Fruit fly (Drosophila melanogaster): ENCODE measurements around the gene CG13760.
A peak's percentile ranks its signal among the peaks of the same experiment; 100 is the strongest.

Gene CG13760

DNA sequence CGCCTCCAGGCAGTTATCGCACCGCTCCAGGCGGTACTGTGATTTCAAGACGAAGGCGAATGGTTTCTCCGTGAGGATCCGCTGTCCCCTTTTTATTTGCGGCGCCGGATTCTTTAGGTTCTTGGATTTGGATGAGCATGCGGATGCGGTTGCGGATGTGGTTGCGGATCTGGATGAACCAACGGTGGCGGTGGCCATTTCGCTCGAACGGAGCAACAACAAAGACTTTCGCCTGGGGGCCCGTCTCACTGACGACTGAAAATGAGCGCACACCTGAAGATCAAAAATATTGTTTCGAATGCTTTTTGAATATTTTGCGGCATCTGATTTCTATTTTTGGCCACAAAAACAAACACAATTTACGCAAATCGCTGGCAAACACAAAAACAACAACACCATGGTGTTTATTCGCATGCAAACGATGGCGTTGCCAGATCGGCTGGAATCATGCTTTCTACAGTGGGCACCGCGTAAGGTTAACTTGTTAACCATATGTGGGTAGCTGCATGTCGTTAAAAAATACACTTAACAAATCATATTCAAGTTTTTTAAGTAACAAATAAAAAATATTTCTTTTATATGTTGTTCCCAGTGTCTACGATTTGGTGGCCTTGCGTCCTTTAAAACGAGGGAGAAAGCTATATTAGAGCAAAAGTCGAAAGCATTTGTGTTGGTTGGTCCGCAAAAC, 23.1 kb upstream of the CG13760 start, which contains the start of gene Smyd3 (continued):
- TF ChIP-seq da (GFP tag; optimal IDR thresholded peaks at IDR 0.05) (peak; percentile 17), CG2199 (GFP tag; IDR thresholded peaks at IDR 0.05) (no peak), sna (GFP tag; IDR thresholded peaks at IDR 0.05; ENCODE audit: partially characterized antibody) (no peak), stc (GFP tag; IDR thresholded peaks at IDR 0.05) (peak; percentile 79; the same call in 1 of the 2 replicates), CG10565 (GFP tag; optimal IDR thresholded peaks at IDR 0.05) (no peak), CG18262 (tag; optimal IDR thresholded peaks at IDR 0.05) (peak; percentile 66), oc (tag; optimal IDR thresholded peaks at IDR 0.05) (peak; percentile 15), CrebB (tag; optimal IDR thresholded peaks at IDR 0.05) (peak; percentile 58), dysf (GFP tag; IDR thresholded peaks at IDR 0.05) (peak; percentile 84), pzg (GFP tag; optimal IDR thresholded peaks at IDR 0.05) (peak; percentile 43), CG4404 (GFP tag; IDR thresholded peaks at IDR 0.05) (peak; percentile 55), nau (GFP tag; optimal IDR thresholded peaks at IDR 0.05) (no peak), CG3847 (GFP tag; IDR thresholded peaks at IDR 0.05) (peak; percentile 84), Dip2 (GFP tag; IDR thresholded peaks at IDR 0.05) (no peak), hkb (optimal IDR thresholded peaks at IDR 0.05) (no peak), hkb (GFP tag; IDR thresholded peaks at IDR 0.05) (peak; percentile 88), CG5180 (GFP tag; optimal IDR thresholded peaks at IDR 0.05) (no peak), Hr78 (GFP tag; optimal IDR thresholded peaks at IDR 0.05) (no peak), CG18011 (GFP tag; optimal IDR thresholded peaks at IDR 0.05) (peak; percentile 71), Camta (GFP tag; optimal IDR thresholded peaks at IDR 0.05) (peak; percentile 77), CG1233 (GFP tag; optimal IDR thresholded peaks at IDR 0.05) (peak; percentile 61), mld (GFP tag; IDR thresholded peaks at IDR 0.05; ENCODE audit: partially characterized antibody) (no peak), GATAe (GFP tag; conservative IDR thresholded peaks at IDR 0.05) (no peak), Doc2 (GFP tag; IDR thresholded peaks at IDR 0.05) (no peak), sens-2 (GFP tag; IDR thresholded peaks at IDR 0.05) (peak; percentile 60; the same call in 1 of the 2 replicates), Eip74EF (GFP tag; optimal IDR thresholded peaks at IDR 0.05) (no peak), CG8765 (GFP tag; IDR thresholded peaks at IDR 0.05) (peak; percentile 61), CG13296 (GFP tag; optimal IDR thresholded peaks at IDR 0.05) (peak; percentile 72), D19A (tag; optimal IDR thresholded peaks at IDR 0.05) (no peak), Bteb2 (GFP tag; optimal IDR thresholded peaks at IDR 0.05) (peak; percentile 69), tll (GFP tag; optimal IDR thresholded peaks at IDR 0.05) (no peak), Med (GFP tag) (peak; percentile 97), CG12155 (GFP tag; optimal IDR thresholded peaks at IDR 0.05) (peak; percentile 75), Hmr (GFP tag; optimal IDR thresholded peaks at IDR 0.05) (peak; percentile 80), CG17912 (GFP tag; optimal IDR thresholded peaks at IDR 0.05) (no peak), CG8281 (tag; optimal IDR thresholded peaks at IDR 0.05) (peak; percentile 1), Opbp (GFP tag; IDR thresholded peaks at IDR 0.05; ENCODE audit: partially characterized antibody) (no peak), h (optimal IDR thresholded peaks at IDR 0.05) (no peak), CG1832 (GFP tag; optimal IDR thresholded peaks at IDR 0.05) (no peak), CG15601 (tag; optimal IDR thresholded peaks at IDR 0.05) (peak; percentile 45), Chrac-16 (GFP tag; optimal IDR thresholded peaks at IDR 0.05) (peak; percentile 80), ase (GFP tag; IDR thresholded peaks at IDR 0.05) (peak; percentile 75), CG7963 (GFP tag; IDR thresholded peaks at IDR 0.05; ENCODE audit: partially characterized antibody) (no peak), BEAF-32 (GFP tag; optimal IDR thresholded peaks at IDR 0.05) (peak; percentile 14), CG6254 (GFP tag; optimal IDR thresholded peaks at IDR 0.05) (no peak), scrt (GFP tag; optimal IDR thresholded peaks at IDR 0.05) (no peak), mam (GFP tag; optimal IDR thresholded peaks at IDR 0.05) (peak; percentile 88), Gug (GFP tag; IDR thresholded peaks at IDR 0.05) (peak; percentile 87), ato (GFP tag; IDR thresholded peaks at IDR 0.05; ENCODE audit: partially characterized antibody) (no peak)

Data from whole organism, embryonic.